Worm (Caenorhabditis elegans): ENCODE data around the gene cept-2.

DNA sequence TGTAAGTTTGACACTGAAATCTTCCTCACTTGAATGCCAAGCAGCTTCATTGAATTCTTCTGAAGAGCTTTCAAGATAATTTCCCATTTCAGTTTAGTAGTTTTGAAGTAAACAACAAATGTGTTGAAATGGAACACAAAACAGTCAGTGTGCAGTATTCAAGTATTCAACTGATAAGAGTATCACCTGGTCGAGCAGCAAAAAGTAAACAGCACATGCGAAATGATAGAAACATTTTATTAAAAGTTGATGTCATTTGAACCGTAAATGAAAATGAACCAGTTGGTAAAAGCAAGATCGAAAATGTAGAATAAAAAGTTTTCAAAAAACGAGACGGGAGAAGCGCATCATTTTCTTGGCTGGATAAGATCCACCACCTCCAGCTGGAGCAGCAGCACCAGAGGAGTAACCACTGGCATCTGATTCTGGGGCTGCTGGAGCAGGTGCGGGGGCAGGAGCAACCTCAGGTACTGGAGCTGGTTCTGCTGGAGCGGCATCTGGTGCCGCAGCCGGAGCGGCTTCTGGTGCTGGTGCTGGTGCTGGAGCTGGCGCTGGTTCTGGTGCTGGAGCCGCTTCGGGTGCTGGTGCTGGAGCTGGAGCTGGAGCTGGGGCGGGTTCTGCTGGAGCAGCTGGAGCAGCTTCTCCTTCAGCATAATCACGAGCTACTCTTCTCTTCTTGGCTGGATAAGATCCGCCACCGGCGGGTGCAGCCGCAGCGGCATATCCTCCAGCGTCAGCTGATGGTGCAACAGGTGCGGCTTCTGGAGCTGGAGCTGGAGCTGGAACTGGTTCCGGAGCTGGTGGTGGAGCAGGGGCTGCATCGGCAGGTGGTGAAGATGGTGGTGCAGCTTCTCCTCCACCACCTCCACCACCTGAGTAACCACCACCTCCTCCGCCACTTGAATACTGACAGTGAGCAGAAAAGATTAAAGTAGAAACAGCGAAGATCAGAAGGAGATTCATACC is 22.8 kb upstream of the cept-2 start, which contains the start of the genes F47B8.4 and F47B8.18:
- no peak for TF ChIP-seq saeg-2 (GFP tag; IDR thresholded peaks at IDR 0.05)
- TF ChIP-seq nhr-237 (tag; optimal IDR thresholded peaks at IDR 0.05) = no peak
